Fruit fly (Drosophila melanogaster): ENCODE measurements around the gene CG15395.

dm6 chr2L:2652746-2653145 is 43.0 kb downstream of the CG15395 start, which contains the start of gene Prosbeta4R1:
- TF ChIP-seq Dif (GFP tag; optimal IDR thresholded peaks at IDR 0.05; ENCODE audit: partially characterized antibody) (no peak), jim (GFP tag; optimal IDR thresholded peaks at IDR 0.05) (no peak), usp (GFP tag; optimal IDR thresholded peaks at IDR 0.05) (no peak), Myc (optimal IDR thresholded peaks at IDR 0.05) (no peak), tai (GFP tag; optimal IDR thresholded peaks at IDR 0.05) (no peak), GATAd (GFP tag; optimal IDR thresholded peaks at IDR 0.05) (no peak), dsf (GFP tag; optimal IDR thresholded peaks at IDR 0.05; ENCODE audit: borderline replicate concordance) (no peak), h (GFP tag; optimal IDR thresholded peaks at IDR 0.05) (no peak), brk (GFP tag; optimal IDR thresholded peaks at IDR 0.05) (no peak), Abd-B (GFP tag; optimal IDR thresholded peaks at IDR 0.05) (no peak), lola (GFP tag; optimal IDR thresholded peaks at IDR 0.05) (no peak), pan (optimal IDR thresholded peaks at IDR 0.05) (no peak), N (GFP tag; optimal IDR thresholded peaks at IDR 0.05) (no peak), Jra (GFP tag; optimal IDR thresholded peaks at IDR 0.05) (no peak)

Data from whole organism, wandering third instar larva.